Worm (Caenorhabditis elegans): ENCODE data around the gene C53A5.16.

Gene C53A5.16

DNA sequence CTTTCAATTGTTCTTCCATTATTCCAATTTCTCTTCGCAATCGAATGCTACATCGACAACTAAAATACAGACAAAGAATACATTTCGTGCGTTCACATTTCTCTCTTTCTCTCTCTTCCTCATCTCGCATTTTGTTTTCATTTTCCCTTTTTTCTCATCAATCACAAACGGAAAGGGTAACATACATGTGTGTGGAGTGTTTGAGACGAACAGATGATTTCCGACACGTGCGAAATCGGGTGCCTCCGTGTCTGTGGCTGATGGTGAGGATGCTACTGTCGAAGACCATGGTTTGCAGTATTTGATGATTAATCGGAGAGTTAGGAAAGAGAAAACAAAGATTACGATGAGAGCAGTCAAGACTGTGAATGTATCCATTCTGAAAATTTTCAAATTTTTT lies 11.7 kb downstream of the C53A5.16 start, which contains the start of gene R02D5.9:
Gene R02D5.9, minus strand, starts transcription at position 378 of the 400 bp plus-strand sequence.
- TF ChIP-seq lin-26 (GFP tag; IDR thresholded peaks at IDR 0.05) (no peak), nfya-1 (tag; optimal IDR thresholded peaks at IDR 0.05; ENCODE audit: borderline replicate concordance, insufficient read depth) (no peak), snpc-3.4 (tag; optimal IDR thresholded peaks at IDR 0.05) (no peak), ceh-40 (GFP tag; IDR thresholded peaks at IDR 0.05) (no peak), F37B4.10 (GFP tag; IDR thresholded peaks at IDR 0.05) (no peak), mxl-1 (tag; optimal IDR thresholded peaks at IDR 0.05) (no peak), somi-1 (GFP tag; optimal IDR thresholded peaks at IDR 0.05) (no peak), hrde-1 (tag; optimal IDR thresholded peaks at IDR 0.05; ENCODE audit: borderline replicate concordance) (no peak), hlh-26 (GFP tag; conservative IDR thresholded peaks at IDR 0.05) (no peak), atf-7 (tag; optimal IDR thresholded peaks at IDR 0.05) (no peak), pbrm-1 (GFP tag; IDR thresholded peaks at IDR 0.05) (no peak), hsf-1 (GFP tag; IDR thresholded peaks at IDR 0.05) (no peak), nfya-2 (GFP tag; IDR thresholded peaks at IDR 0.05) (no peak), D2030.7 (GFP tag; IDR thresholded peaks at IDR 0.05) (no peak), C06A6.2 (GFP tag; conservative IDR thresholded peaks at IDR 0.05) (no peak)

DNA sequence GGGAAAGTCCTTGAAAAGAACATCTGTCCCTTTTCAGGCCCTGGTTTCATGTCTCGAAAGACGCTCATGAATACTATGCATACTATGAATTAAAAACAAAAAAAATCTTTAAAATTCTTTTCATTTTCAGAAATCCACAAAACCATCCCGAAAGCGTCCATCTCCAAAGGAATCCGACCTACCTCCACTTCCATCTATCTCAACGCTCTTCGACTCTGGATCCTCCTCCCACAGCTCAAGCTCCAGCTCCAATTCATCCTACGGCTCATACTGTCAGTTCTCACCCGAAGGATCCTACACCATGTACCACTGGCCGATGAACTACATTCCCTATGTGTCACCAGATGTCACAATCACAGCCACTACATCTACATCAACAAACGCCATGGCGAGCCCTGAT lies 13.9 kb downstream of the C53A5.16 start:
- TF ChIP-seq ceh-58 (GFP tag; IDR thresholded peaks at IDR 0.05), result no peak

DNA sequence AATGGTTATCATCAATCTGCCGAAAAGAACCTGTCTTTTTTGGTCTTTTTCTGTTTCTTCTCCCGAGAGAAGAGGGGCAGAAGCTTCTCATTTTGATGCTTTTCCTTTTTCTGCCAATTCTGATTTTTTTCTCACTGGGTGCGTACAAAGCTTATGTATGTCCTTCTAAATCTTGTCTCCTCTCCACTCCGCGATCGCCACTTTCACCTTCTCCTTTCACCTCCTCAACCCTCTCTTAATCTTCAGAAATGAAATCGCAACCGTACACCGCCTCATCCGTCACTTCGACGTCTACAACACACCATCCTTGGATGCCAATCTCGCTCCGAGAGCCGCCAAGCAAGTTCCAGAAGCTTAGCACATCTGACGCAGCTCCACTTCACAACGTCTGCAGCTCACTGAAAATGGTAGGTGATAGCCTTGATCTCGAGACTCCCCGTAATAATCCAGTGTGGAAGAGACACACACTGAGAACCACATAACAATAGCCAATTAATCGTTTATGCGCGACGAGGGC lies 14.4 kb downstream of the C53A5.16 start, which contains the start of gene R02D5.1:
Gene R02D5.1, plus strand, starts transcription at position 245 of the 517 bp plus-strand sequence.
- TF ChIP-seq ztf-25 (GFP tag; IDR thresholded peaks at IDR 0.05), result 0 out of 2 replicates have a peak, but pooled peaks have one; percentile 48
- no peak for TF ChIP-seq attf-6 (GFP tag; IDR thresholded peaks at IDR 0.05)

ce11 chrV:14506713-14507675 lies 15.4 kb downstream of the C53A5.16 start:
- no peak for TF ChIP-seq fkh-3 (tag; optimal IDR thresholded peaks at IDR 0.05)
- no peak for TF ChIP-seq F23B12.7 (tag; optimal IDR thresholded peaks at IDR 0.05; ENCODE audit: insufficient read depth)
- TF ChIP-seq tbx-9 (tag; optimal IDR thresholded peaks at IDR 0.05; ENCODE audit: borderline replicate concordance), result no peak
- no peak for TF ChIP-seq F52B5.7 (tag; optimal IDR thresholded peaks at IDR 0.05)
- TF ChIP-seq ZK185.1 (tag; optimal IDR thresholded peaks at IDR 0.05; ENCODE audit: poor library complexity, severe bottlenecking), result no peak
- TF ChIP-seq D2030.7 (GFP tag; IDR thresholded peaks at IDR 0.05), result no peak
- TF ChIP-seq sdz-38 (tag; optimal IDR thresholded peaks at IDR 0.05), result no peak
- TF ChIP-seq hsf-1 (GFP tag; IDR thresholded peaks at IDR 0.05), result no peak
- TF ChIP-seq lsy-27 (tag; optimal IDR thresholded peaks at IDR 0.05; ENCODE audit: borderline replicate concordance, insufficient read depth), result no peak
- no peak for TF ChIP-seq mel-28 (tag; optimal IDR thresholded peaks at IDR 0.05; ENCODE audit: borderline replicate concordance)
- TF ChIP-seq ama-1 (optimal IDR thresholded peaks at IDR 0.05), result no peak
- TF ChIP-seq ama-1 (GFP tag; optimal IDR thresholded peaks at IDR 0.05), result no peak

DNA sequence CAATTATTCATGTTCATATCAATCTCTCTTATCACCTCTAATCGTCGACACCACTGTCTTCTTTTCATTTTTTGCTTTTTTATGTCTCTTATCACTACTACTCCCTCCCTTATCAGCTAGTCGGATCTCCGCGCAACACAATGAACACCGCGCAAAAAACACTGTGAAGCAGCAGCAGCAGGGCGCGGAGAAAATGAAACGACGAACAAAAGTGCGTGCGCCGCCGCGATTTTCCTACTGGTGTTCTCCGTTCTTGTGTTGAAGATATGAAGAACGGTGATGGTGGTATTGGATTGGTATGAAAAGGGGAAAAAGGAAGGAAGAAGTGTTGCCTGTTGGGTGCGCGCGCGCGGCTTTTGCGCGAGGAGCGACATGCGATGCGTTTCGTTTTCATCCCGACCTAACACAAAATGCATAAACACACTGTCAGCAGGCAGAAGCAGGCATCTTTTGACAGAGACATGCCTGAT lies 16.6 kb downstream of the C53A5.16 start:
- TF ChIP-seq Y53F4B.3 (GFP tag; IDR thresholded peaks at IDR 0.05) (no peak), ztf-25 (GFP tag; IDR thresholded peaks at IDR 0.05) (0 out of 2 replicates have a peak, but pooled peaks have one; percentile 15), nhr-80 (tag; optimal IDR thresholded peaks at IDR 0.05) (peak; percentile 78), let-526 (GFP tag; IDR thresholded peaks at IDR 0.05) (no peak), ceh-58 (GFP tag; IDR thresholded peaks at IDR 0.05) (no peak), dox-1 (GFP tag; IDR thresholded peaks at IDR 0.05) (peak; percentile 48; the same call in 1 of the 2 replicates), zfh-2 (GFP tag; conservative IDR thresholded peaks at IDR 0.05) (peak; percentile 62), let-607 (tag; optimal IDR thresholded peaks at IDR 0.05) (peak in 1 of 2 experiments; percentile 1)
